Fruit fly (Drosophila melanogaster): Measurements from ENCODE around the gene CG15025.

CG15025 gene

dm6 chr3R:19490996-19491395 lies at the start of gene CG15025 (continued):
- TF ChIP-seq trh (GFP tag; optimal IDR thresholded peaks at IDR 0.05) (no peak), Ada2b (GFP tag; IDR thresholded peaks at IDR 0.05) (no peak), Fer2 (tag; optimal IDR thresholded peaks at IDR 0.05) (no peak), Nf-YC (tag; optimal IDR thresholded peaks at IDR 0.05) (no peak), CG43689 (GFP tag; IDR thresholded peaks at IDR 0.05) (no peak), CG1529 (GFP tag; optimal IDR thresholded peaks at IDR 0.05) (no peak), sob (GFP tag; IDR thresholded peaks at IDR 0.05) (peak; percentile 48; the same call in 1 of the 2 replicates), CG31365 (tag; optimal IDR thresholded peaks at IDR 0.05) (no peak), Dip3 (GFP tag; optimal IDR thresholded peaks at IDR 0.05) (peak; percentile 31), CG12236 (GFP tag; optimal IDR thresholded peaks at IDR 0.05) (no peak), phol (tag; optimal IDR thresholded peaks at IDR 0.05) (peak; percentile 5), danr (GFP tag; IDR thresholded peaks at IDR 0.05) (no peak), CG12155 (GFP tag; optimal IDR thresholded peaks at IDR 0.05) (no peak), NFAT (GFP tag; IDR thresholded peaks at IDR 0.05) (no peak), h (optimal IDR thresholded peaks at IDR 0.05) (no peak), bsh (GFP tag; optimal IDR thresholded peaks at IDR 0.05) (peak in 1 of 2 experiments; percentile 11), abd-A (tag; optimal IDR thresholded peaks at IDR 0.05) (no peak), sna (GFP tag; IDR thresholded peaks at IDR 0.05; ENCODE audit: partially characterized antibody) (no peak), Dbx (GFP tag; IDR thresholded peaks at IDR 0.05) (no peak), CG12104 (GFP tag; optimal IDR thresholded peaks at IDR 0.05) (no peak), CG17385 (GFP tag; optimal IDR thresholded peaks at IDR 0.05) (no peak), ham (GFP tag; IDR thresholded peaks at IDR 0.05) (no peak), CG3407 (GFP tag; optimal IDR thresholded peaks at IDR 0.05) (no peak), Chrac-16 (GFP tag; optimal IDR thresholded peaks at IDR 0.05) (peak; percentile 10), Atf-2 (GFP tag; optimal IDR thresholded peaks at IDR 0.05) (no peak), gcm (GFP tag; optimal IDR thresholded peaks at IDR 0.05) (no peak), B-H2 (GFP tag; optimal IDR thresholded peaks at IDR 0.05) (no peak), Max (GFP tag; optimal IDR thresholded peaks at IDR 0.05) (no peak), CG11695 (GFP tag; IDR thresholded peaks at IDR 0.05) (no peak), en (GFP tag; optimal IDR thresholded peaks at IDR 0.05) (no peak), Antp (GFP tag; optimal IDR thresholded peaks at IDR 0.05) (peak; percentile 11), bab2 (GFP tag; optimal IDR thresholded peaks at IDR 0.05) (no peak), pum (GFP tag; optimal IDR thresholded peaks at IDR 0.05) (peak; percentile 26), CG8944 (GFP tag; optimal IDR thresholded peaks at IDR 0.05) (peak; percentile 31), Bgb (GFP tag; IDR thresholded peaks at IDR 0.05; ENCODE audit: partially characterized antibody) (peak; percentile 69), run (tag; optimal IDR thresholded peaks at IDR 0.05) (no peak), hth (optimal IDR thresholded peaks at IDR 0.05) (no peak), vnd (GFP tag; IDR thresholded peaks at IDR 0.05; ENCODE audit: partially characterized antibody) (no peak), fd64A (GFP tag; optimal IDR thresholded peaks at IDR 0.05) (no peak), CG17829 (tag; optimal IDR thresholded peaks at IDR 0.05) (no peak), CG11093 (GFP tag; IDR thresholded peaks at IDR 0.05) (no peak), CG14860 (GFP tag; IDR thresholded peaks at IDR 0.05; ENCODE audit: partially characterized antibody) (peak; percentile 32; the same call in 1 of the 3 replicates), sr (GFP tag; IDR thresholded peaks at IDR 0.05) (no peak), nom (GFP tag; optimal IDR thresholded peaks at IDR 0.05) (no peak), so (GFP tag; IDR thresholded peaks at IDR 0.05) (no peak), sens-2 (GFP tag; IDR thresholded peaks at IDR 0.05) (no peak), eve (GFP tag; optimal IDR thresholded peaks at IDR 0.05) (no peak), CG17359 (tag; optimal IDR thresholded peaks at IDR 0.05) (peak; percentile 18), CG10209 (GFP tag; optimal IDR thresholded peaks at IDR 0.05) (no peak), lbe (GFP tag; optimal IDR thresholded peaks at IDR 0.05) (no peak), CG6791 (GFP tag; IDR thresholded peaks at IDR 0.05; ENCODE audit: partially characterized antibody) (peak; percentile 80; the same call in 2 of the 3 replicates), gsb (GFP tag; IDR thresholded peaks at IDR 0.05) (no peak), dm (GFP tag; optimal IDR thresholded peaks at IDR 0.05) (no peak)

All from whole organism, embryonic.